Worm (Caenorhabditis elegans) whole organism, midembryonic: Measurements from ENCODE around the gene eif-1.A.

ENCODE experiments used
- T22C8.4 ChIP-seq: fragments of 200-800 bp; sonication (Bioruptor generic); IDR thresholded peaks from 2 replicates; pipeline ENCODE4 v1.3.6; 2022; ENCODE audit warnings: missing genetic modification characterization, missing compliant biosample characterization
- flt-1 ChIP-seq: fragments of 200-800 bp; sonication (Bioruptor generic); IDR thresholded peaks from 2 replicates; pipeline ENCODE4 v1.3.6; 2022; ENCODE audit warnings: missing genetic modification characterization, missing compliant biosample characterization
- klf-2 ChIP-seq: fragments of 200-800 bp; sonication (Bioruptor generic); conservative IDR thresholded peaks from 2 replicates; pipeline ENCODE4 v1.3.6; 2022; ENCODE audit warnings: missing genetic modification reagents, missing genetic modification characterization, missing compliant biosample characterization
- med-1 ChIP-seq: sonication (generic microtip); optimal IDR thresholded peaks from 2 replicates; lab custom pipeline; 2017; ENCODE audit warnings: missing genetic modification characterization, mild to moderate bottlenecking, missing compliant biosample characterization, antibody characterized with exemption, missing genetic modification reagents; ENCODE audit not compliant: insufficient read depth
- tab-1 ChIP-seq: fragments of 200-800 bp; sonication (Bioruptor generic); IDR thresholded peaks from 2 replicates; pipeline ENCODE4 v1.3.6; 2022; ENCODE audit warnings: missing genetic modification characterization, missing compliant biosample characterization
- ztf-29 ChIP-seq: fragments of 200-800 bp; sonication (Bioruptor generic); IDR thresholded peaks from 2 replicates; pipeline ENCODE4 v1.3.6; 2022; ENCODE audit warnings: missing genetic modification reagents, missing genetic modification characterization, missing compliant biosample characterization

- no peak for TF ChIP-seq tab-1 (GFP tag; lab: Robert Waterston, UW)
- TF ChIP-seq T22C8.4 (GFP tag; lab: Robert Waterston, UW) = no peak
- TF ChIP-seq med-1 = no peak
- TF ChIP-seq flt-1 (GFP tag; lab: Robert Waterston, UW) = no peak
- TF ChIP-seq klf-2 (GFP tag; lab: Robert Waterston, UW) = no peak
- no peak for TF ChIP-seq ztf-29 (GFP tag; lab: Robert Waterston, UW)
These were observed 11.1 kb downstream of the eif-1.A start for ce11 chrIV:4821843-4822242.
